Worm (Caenorhabditis elegans) whole organism, early embryonic: ENCODE measurements around the gene gcy-33.

ENCODE experiments used
- B0310.2 ChIP-seq: sonication (generic microtip); optimal IDR thresholded peaks from 2 replicates; lab custom pipeline; 2016; ENCODE audit warnings: mild to moderate bottlenecking, missing genetic modification characterization, missing compliant biosample characterization
- F13C5.2 ChIP-seq: sonication (generic microtip); optimal IDR thresholded peaks from 2 replicates; lab custom pipeline; 2017; ENCODE audit warnings: mild to moderate bottlenecking, missing genetic modification characterization, inconsistent platforms, missing compliant biosample characterization
- aly-1 ChIP-seq: sonication (generic microtip); optimal IDR thresholded peaks from 2 replicates; lab custom pipeline; 2016; ENCODE audit warnings: missing genetic modification characterization, missing compliant biosample characterization
- ama-1 ChIP-seq: fragments of 150-350 bp; optimal IDR thresholded peaks from 2 replicates; lab custom pipeline; 2014
- ceh-13 ChIP-seq: fragments of 200-800 bp; sonication (Bioruptor generic); optimal IDR thresholded peaks from 2 replicates; lab custom pipeline; 2018; ENCODE audit warnings: mild to moderate bottlenecking, missing genetic modification characterization, missing compliant biosample characterization
- ceh-36 ChIP-seq: sonication (generic microtip); optimal IDR thresholded peaks from 2 replicates; lab custom pipeline; 2016; ENCODE audit warnings: missing genetic modification characterization, inconsistent platforms, missing compliant biosample characterization
- ets-7 ChIP-seq: sonication (generic microtip); optimal IDR thresholded peaks from 2 replicates; lab custom pipeline; 2016; ENCODE audit warnings: missing genotype, missing genetic modification characterization, missing compliant biosample characterization
- flt-1 ChIP-seq: fragments of 200-800 bp; sonication (Bioruptor generic); IDR thresholded peaks from 2 replicates; pipeline ENCODE4 v1.3.6; 2022; ENCODE audit warnings: missing genetic modification characterization, missing compliant biosample characterization
- hmbx-1 ChIP-seq: sonication (generic microtip); optimal IDR thresholded peaks from 2 replicates; lab custom pipeline; 2016; ENCODE audit warnings: mild to moderate bottlenecking, missing genetic modification characterization, missing compliant biosample characterization
- hmg-4 ChIP-seq: fragments of 200-800 bp; sonication (Bioruptor generic); optimal IDR thresholded peaks from 2 replicates; lab custom pipeline; 2018; ENCODE audit warnings: mild to moderate bottlenecking, missing genetic modification characterization, missing compliant biosample characterization
- hnd-1 ChIP-seq: sonication (generic microtip); optimal IDR thresholded peaks from 2 replicates; lab custom pipeline; 2016; ENCODE audit warnings: missing genetic modification characterization, missing compliant biosample characterization
- pes-1 ChIP-seq: fragments of 200-800 bp; sonication (Bioruptor generic); IDR thresholded peaks from 2 replicates; pipeline ENCODE4 v1.3.6; 2022; ENCODE audit warnings: missing genetic modification reagents, missing genetic modification characterization, missing compliant biosample characterization
- scrt-1 ChIP-seq: fragments of 200-800 bp; sonication (Bioruptor generic); IDR thresholded peaks from 2 replicates; pipeline ENCODE4 v1.3.6; 2022; ENCODE audit warnings: missing genetic modification characterization, missing compliant biosample characterization
- sea-1 ChIP-seq: fragments of 200-800 bp; sonication (Bioruptor generic); conservative IDR thresholded peaks from 2 replicates; pipeline ENCODE4 v1.3.6; 2022; ENCODE audit warnings: missing genetic modification characterization, missing compliant biosample characterization
- tbx-11 ChIP-seq: fragments of 200-800 bp; sonication (Bioruptor generic); IDR thresholded peaks from 2 replicates; pipeline ENCODE4 v1.3.6; 2022; ENCODE audit warnings: missing genetic modification characterization, missing compliant biosample characterization
- tbx-37 ChIP-seq: fragments of 200-800 bp; sonication (Bioruptor generic); conservative IDR thresholded peaks from 2 replicates; pipeline ENCODE4 v1.3.6; 2022; ENCODE audit warnings: missing genetic modification reagents, missing genetic modification characterization, missing compliant biosample characterization
- tra-4 ChIP-seq: sonication (generic microtip); optimal IDR thresholded peaks from 2 replicates; lab custom pipeline; 2017; ENCODE audit warnings: missing genetic modification characterization, missing compliant biosample characterization

Gene gcy-33

ce11 chrV:12001747-12002456 lies at the start of gene gcy-33:
Gene gcy-33 (minus strand): TSS chrV:12001797.
- TF ChIP-seq flt-1 = peak; percentile 98
- TF ChIP-seq hnd-1 (tag; lab: Kevin White, UChicago) = peak; percentile 89
- TF ChIP-seq tbx-11 (GFP tag; lab: Robert Waterston, UW) = peak; percentile 98
- peak; percentile 93 for TF ChIP-seq ets-7 (tag; lab: Kevin White, UChicago)
- peak; percentile 98 for TF ChIP-seq scrt-1 (GFP tag; lab: Robert Waterston, UW)
- peak; percentile 99 for TF ChIP-seq hmg-4
- TF ChIP-seq F13C5.2 (tag; lab: Kevin White, UChicago) = peak; percentile 97
- peak; percentile 98 for TF ChIP-seq tbx-37 (GFP tag; lab: Robert Waterston, UW)
- TF ChIP-seq B0310.2 = peak; percentile 96
- TF ChIP-seq pes-1 = peak; percentile 98
- peak; percentile 93 for TF ChIP-seq tra-4
- TF ChIP-seq aly-1 = peak; percentile 98
- no peak for TF ChIP-seq ama-1 (lab: Kevin White, UChicago)
- TF ChIP-seq hmbx-1 (tag; lab: Kevin White, UChicago) = peak; percentile 89
- peak; percentile 97 for TF ChIP-seq ceh-36 (tag; lab: Kevin White, UChicago)
- TF ChIP-seq ceh-13 = peak; percentile 94
- TF ChIP-seq sea-1 (GFP tag; lab: Robert Waterston, UW) = peak; percentile 93

DNA sequence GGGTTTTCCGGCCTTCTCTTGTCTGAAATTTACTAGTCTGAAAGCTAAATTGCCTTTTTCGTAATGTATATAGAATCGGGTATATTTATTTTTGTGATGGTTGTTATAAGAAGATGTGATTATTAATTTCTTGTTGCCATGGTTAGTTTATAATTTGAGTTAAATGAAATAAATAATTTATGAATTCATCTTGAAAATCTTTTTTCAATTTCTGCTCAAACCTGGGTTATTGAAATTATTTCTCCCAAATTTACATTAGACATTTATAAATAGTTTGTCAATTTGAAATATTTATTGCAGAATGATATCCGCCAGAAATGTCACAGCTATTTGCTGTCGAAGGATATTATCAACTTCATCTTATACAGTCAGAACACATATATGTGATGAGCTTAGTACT lies 46.8 kb upstream of the gcy-33 start, which contains the start of gene dars-2:
dars-2 (plus strand) TSS at position 301 of the 400 bp plus-strand sequence.
- TF ChIP-seq ceh-36 (tag; lab: Kevin White, UChicago) (no peak), hmbx-1 (tag; lab: Kevin White, UChicago) (no peak), flt-1 (no peak), aly-1 (no peak)

ce11 chrV:12047735-12048134 lies 46.1 kb upstream of the gcy-33 start:
- TF ChIP-seq sea-1 (GFP tag; lab: Robert Waterston, UW) (no peak), tbx-37 (GFP tag; lab: Robert Waterston, UW) (no peak), pes-1 (no peak), hmbx-1 (tag; lab: Kevin White, UChicago) (no peak), ets-7 (tag; lab: Kevin White, UChicago) (no peak)

- TF ChIP-seq ceh-13 (no peak), hnd-1 (tag; lab: Kevin White, UChicago) (no peak), ceh-36 (tag; lab: Kevin White, UChicago) (no peak), ets-7 (tag; lab: Kevin White, UChicago) (no peak), B0310.2 (no peak), ama-1 (lab: Kevin White, UChicago) (no peak), pes-1 (no peak), aly-1 (no peak), tbx-11 (GFP tag; lab: Robert Waterston, UW) (no peak), tra-4 (no peak), hmbx-1 (tag; lab: Kevin White, UChicago) (no peak), F13C5.2 (tag; lab: Kevin White, UChicago) (no peak), hmg-4 (no peak), flt-1 (no peak), sea-1 (GFP tag; lab: Robert Waterston, UW) (no peak), tbx-37 (GFP tag; lab: Robert Waterston, UW) (no peak), scrt-1 (GFP tag; lab: Robert Waterston, UW) (no peak)
Measured at ce11 chrV:12045132-12045531, 43.5 kb upstream of the gcy-33 start, which contains the start of gene F10C2.5. Gene F10C2.5 (plus strand): TSS chrV:12045432.

DNA sequence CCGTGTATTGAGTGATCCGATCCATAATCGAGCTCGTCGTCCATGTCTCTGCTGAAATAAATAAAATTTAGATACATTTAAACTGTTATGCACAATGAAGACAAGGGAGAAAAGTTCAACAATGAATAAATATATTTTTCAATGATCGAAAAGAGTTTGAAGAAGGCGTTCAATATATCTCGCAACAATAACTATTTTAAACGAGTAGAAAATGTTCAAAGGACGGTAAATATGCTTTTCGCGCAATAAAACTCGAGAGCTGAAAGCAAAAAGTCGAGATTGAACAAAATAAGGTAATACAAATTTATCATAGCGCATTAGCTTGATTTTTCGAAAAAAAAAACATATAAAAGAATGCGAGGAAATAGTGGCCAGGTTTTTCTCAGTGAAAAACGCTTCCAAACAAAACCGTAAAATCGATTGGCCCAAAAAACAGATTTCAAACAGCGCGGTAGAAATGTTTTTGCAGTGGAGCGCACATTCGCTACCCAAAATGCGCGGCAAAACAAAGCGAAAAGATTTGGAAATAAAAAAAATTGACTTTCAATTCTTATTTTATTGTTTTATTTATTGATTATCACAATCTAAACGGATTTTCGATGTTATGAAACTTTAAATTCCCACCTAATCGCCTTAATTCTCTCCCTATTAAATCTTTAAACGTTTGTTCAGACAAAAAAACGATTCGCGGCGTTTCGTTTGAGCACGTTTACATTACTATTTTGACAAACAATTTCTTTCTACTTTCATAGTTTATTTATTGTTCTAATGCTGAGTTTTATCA lies 39.4 kb upstream of the gcy-33 start, which contains the start of the genes kup-1 and F10C2.4:
kup-1 (minus strand) TSS at position 51 of the 784 bp plus-strand sequence.
F10C2.4 (plus strand) TSS at position 734 of the 784 bp plus-strand sequence.
- no peak for TF ChIP-seq hnd-1 (tag; lab: Kevin White, UChicago)
- no peak for TF ChIP-seq sea-1 (GFP tag; lab: Robert Waterston, UW)
- no peak for TF ChIP-seq aly-1
- no peak for TF ChIP-seq scrt-1 (GFP tag; lab: Robert Waterston, UW)
- no peak for TF ChIP-seq ceh-36 (tag; lab: Kevin White, UChicago)
- no peak for TF ChIP-seq tbx-37 (GFP tag; lab: Robert Waterston, UW)
- TF ChIP-seq B0310.2 = no peak
- TF ChIP-seq hmg-4 = no peak
- no peak for TF ChIP-seq hmbx-1 (tag; lab: Kevin White, UChicago)
- TF ChIP-seq ama-1 (lab: Kevin White, UChicago) = no peak
- TF ChIP-seq pes-1 = no peak
- no peak for TF ChIP-seq ceh-13

ce11 chrV:12039755-12040154 lies 38.2 kb upstream of the gcy-33 start:
- TF ChIP-seq F13C5.2 (tag; lab: Kevin White, UChicago) (no peak), tbx-11 (GFP tag; lab: Robert Waterston, UW) (no peak), sea-1 (GFP tag; lab: Robert Waterston, UW) (0 out of 2 replicates have a peak, but pooled peaks have one; percentile 7), scrt-1 (GFP tag; lab: Robert Waterston, UW) (no peak), ets-7 (tag; lab: Kevin White, UChicago) (no peak), ceh-13 (no peak), ceh-36 (tag; lab: Kevin White, UChicago) (no peak), hmg-4 (peak; percentile 52), B0310.2 (no peak), hnd-1 (tag; lab: Kevin White, UChicago) (no peak), tbx-37 (GFP tag; lab: Robert Waterston, UW) (no peak), ama-1 (lab: Kevin White, UChicago) (no peak), pes-1 (no peak)

ce11 chrV:12038783-12039182 lies 37.2 kb upstream of the gcy-33 start:
- TF ChIP-seq scrt-1 (GFP tag; lab: Robert Waterston, UW) (peak; percentile 54; the same call in 1 of the 2 replicates), aly-1 (peak; percentile 8), ets-7 (tag; lab: Kevin White, UChicago) (no peak), hmg-4 (peak; percentile 62)
